Worm (Caenorhabditis elegans) whole organism, L4 larva: Measurements from ENCODE around the gene C47G2.3.

Source experiments
- D1046.2 ChIP-seq: fragments of 200-800 bp; sonication (Bioruptor generic); IDR thresholded peaks from 2 replicates; pipeline ENCODE4 v1.3.6; 2022; ENCODE audit warnings: missing genetic modification characterization, missing compliant biosample characterization
- F26F4.8 ChIP-seq: fragments of 200-800 bp; sonication (Bioruptor generic); conservative IDR thresholded peaks from 2 replicates; pipeline ENCODE4 v1.3.6; 2022; ENCODE audit warnings: missing genetic modification characterization, missing compliant biosample characterization
- F44E2.7 ChIP-seq: fragments of 200-800 bp; sonication (Bioruptor generic); IDR thresholded peaks from 2 replicates; pipeline ENCODE4 v2.1.2; 2022; ENCODE audit warnings: missing genetic modification characterization, missing compliant biosample characterization
- F49E8.2 ChIP-seq: sonication (generic microtip); optimal IDR thresholded peaks from 2 replicates; lab custom pipeline; 2016; ENCODE audit warnings: missing compliant biosample characterization, mild to moderate bottlenecking, missing genetic modification characterization, borderline replicate concordance
- R02D3.7 ChIP-seq: fragments of 150-350 bp; sonication (generic microtip); optimal IDR thresholded peaks from 3 replicates; lab custom pipeline; 2014; ENCODE audit warnings: missing biosample characterization, missing genetic modification characterization
- T20F7.1 ChIP-seq: fragments of 200-800 bp; sonication (Bioruptor generic); optimal IDR thresholded peaks from 2 replicates; lab custom pipeline; 2018; ENCODE audit warnings: mild to moderate bottlenecking, missing genetic modification characterization, missing compliant biosample characterization
- T26A8.4 ChIP-seq: fragments of 200-800 bp; sonication (Bioruptor generic); IDR thresholded peaks from 2 replicates; pipeline ENCODE4 v1.3.6; 2022; ENCODE audit warnings: missing genetic modification characterization, missing compliant biosample characterization
- Y5F2A.4 ChIP-seq: fragments of 200-800 bp; sonication (Bioruptor generic); optimal IDR thresholded peaks from 2 replicates; lab custom pipeline; 2018; ENCODE audit warnings: mild to moderate bottlenecking, missing genetic modification characterization, missing compliant biosample characterization
- Y75B8A.6 ChIP-seq: fragments of 200-800 bp; sonication (Bioruptor generic); IDR thresholded peaks from 2 replicates; pipeline ENCODE4 v1.3.6; 2022; ENCODE audit warnings: missing genetic modification reagents, missing genetic modification characterization, missing compliant biosample characterization
- ZK337.2 ChIP-seq: fragments of 200-800 bp; sonication (Bioruptor generic); IDR thresholded peaks from 2 replicates; pipeline ENCODE4 v1.3.6; 2022; ENCODE audit warnings: missing genetic modification reagents, missing genetic modification characterization, missing compliant biosample characterization
- ama-1 ChIP-seq: fragments of 150-350 bp; optimal IDR thresholded peaks from 2 replicates; lab custom pipeline; 2014; ENCODE audit warnings: inconsistent platforms, mixed read lengths
- ceh-28 ChIP-seq: fragments of 150-350 bp; optimal IDR thresholded peaks from 2 replicates; lab custom pipeline; 2014; ENCODE audit warnings: missing biosample characterization, missing genetic modification reagents, missing genetic modification characterization
- ceh-44 ChIP-seq: fragments of 200-800 bp; sonication (Bioruptor generic); IDR thresholded peaks from 2 replicates; pipeline ENCODE4 v1.3.6; 2022; ENCODE audit warnings: missing genetic modification reagents, missing genetic modification characterization, missing compliant biosample characterization
- cey-2 ChIP-seq: sonication (generic microtip); optimal IDR thresholded peaks from 3 replicates; lab custom pipeline; 2017; ENCODE audit warnings: missing genetic modification characterization, mild to moderate bottlenecking, missing compliant biosample characterization, antibody characterized with exemption, borderline replicate concordance; ENCODE audit not compliant: insufficient read depth
- daf-12 ChIP-seq: fragments of 150-350 bp; optimal IDR thresholded peaks from 2 replicates; lab custom pipeline; 2014; ENCODE audit warnings: missing biosample characterization, missing genetic modification reagents, missing genetic modification characterization
- daf-19 ChIP-seq: fragments of 200-800 bp; sonication (Bioruptor generic); conservative IDR thresholded peaks from 2 replicates; pipeline ENCODE4 v1.3.6; 2022; ENCODE audit warnings: missing genetic modification characterization, missing compliant biosample characterization
- duxl-1 ChIP-seq: sonication (generic microtip); optimal IDR thresholded peaks from 2 replicates; lab custom pipeline; 2016; ENCODE audit warnings: mild to moderate bottlenecking, missing genetic modification characterization, moderate library complexity, missing compliant biosample characterization; ENCODE audit not compliant: poor library complexity
- gei-8 ChIP-seq: fragments of 200-800 bp; sonication (Bioruptor generic); optimal IDR thresholded peaks from 2 replicates; lab custom pipeline; 2018; ENCODE audit warnings: mild to moderate bottlenecking, missing genetic modification characterization, missing compliant biosample characterization
- hmg-1.1 ChIP-seq: fragments of 200-800 bp; sonication (Bioruptor generic); IDR thresholded peaks from 2 replicates; pipeline ENCODE4 v1.3.6; 2022; ENCODE audit warnings: missing genetic modification reagents, missing genetic modification characterization, missing compliant biosample characterization
- lim-7 ChIP-seq: fragments of 200-800 bp; sonication (Bioruptor generic); IDR thresholded peaks from 2 replicates; pipeline ENCODE4 v1.3.6; 2022; ENCODE audit warnings: missing genetic modification characterization, missing compliant biosample characterization
- lin-13 ChIP-seq: fragments of 150-350 bp; optimal IDR thresholded peaks from 2 replicates; lab custom pipeline; 2014; ENCODE audit warnings: missing biosample characterization, missing genetic modification reagents, missing genetic modification characterization
- lin-15B ChIP-seq: fragments of 150-350 bp; sonication (generic microtip); optimal IDR thresholded peaks from 3 replicates; lab custom pipeline; 2014; ENCODE audit warnings: missing biosample characterization, missing genetic modification characterization
- lin-29 ChIP-seq: fragments of 200-800 bp; sonication (Bioruptor generic); IDR thresholded peaks from 2 replicates; pipeline ENCODE4 v1.3.6; 2022; ENCODE audit warnings: missing genetic modification reagents, missing genetic modification characterization, missing compliant biosample characterization
- lin-39 ChIP-seq: fragments of 150-350 bp; optimal IDR thresholded peaks from 2 replicates; lab custom pipeline; 2014; ENCODE audit warnings: missing biosample characterization, missing genetic modification reagents, missing genetic modification characterization
- lsy-2 ChIP-seq, 2 experiments: fragments of 150-350 bp in 1 of 2; sonication (generic microtip) in 1 of 2; optimal IDR thresholded peaks; 2 replicates each; lab custom pipeline; 2014 to 2017; ENCODE audit warnings: missing biosample characterization in 2 of 2, missing genetic modification characterization in 2 of 2
- madf-5 ChIP-seq, 2 experiments: fragments of 200-800 bp; sonication (Bioruptor generic); IDR thresholded peaks; 2 replicates each; pipeline ENCODE4 v1.3.6; 2022; ENCODE audit warnings: missing compliant biosample characterization in 2 of 2, missing genetic modification characterization in 2 of 2
- madf-9 ChIP-seq: fragments of 200-800 bp; sonication (Bioruptor generic); conservative IDR thresholded peaks from 2 replicates; pipeline ENCODE4 v1.3.6; 2022; ENCODE audit warnings: missing genetic modification reagents, missing genetic modification characterization, missing compliant biosample characterization
- mdt-29 ChIP-seq: fragments of 200-800 bp; sonication (Bioruptor generic); IDR thresholded peaks from 2 replicates; pipeline ENCODE4 v1.3.6; 2022; ENCODE audit warnings: missing genetic modification reagents, missing genetic modification characterization, missing compliant biosample characterization
- mep-1 ChIP-seq: fragments of 150-350 bp; sonication (generic microtip); optimal IDR thresholded peaks from 3 replicates; lab custom pipeline; 2014; ENCODE audit warnings: missing biosample characterization, missing genetic modification characterization
- mxl-3 ChIP-seq: fragments of 200-800 bp; sonication (Bioruptor generic); optimal IDR thresholded peaks from 2 replicates; lab custom pipeline; 2018; ENCODE audit warnings: mild to moderate bottlenecking, missing genetic modification characterization, missing compliant biosample characterization
- nhr-102 ChIP-seq: sonication (generic microtip); optimal IDR thresholded peaks from 2 replicates; lab custom pipeline; 2016; ENCODE audit warnings: mild to moderate bottlenecking, missing genetic modification characterization, moderate library complexity, missing compliant biosample characterization
- nhr-42 ChIP-seq: fragments of 200-800 bp; sonication (Bioruptor generic); IDR thresholded peaks from 2 replicates; pipeline ENCODE4 v1.3.6; 2022; ENCODE audit warnings: missing genetic modification characterization, missing compliant biosample characterization
- nhr-76 ChIP-seq: fragments of 150-350 bp; optimal IDR thresholded peaks from 2 replicates; lab custom pipeline; 2014; ENCODE audit warnings: missing biosample characterization, missing genetic modification characterization
- nhr-77 ChIP-seq: fragments of 150-350 bp; optimal IDR thresholded peaks from 2 replicates; lab custom pipeline; 2014; ENCODE audit warnings: missing biosample characterization, missing genetic modification characterization
- pha-4 ChIP-seq, 2 experiments: fragments of 150-350 bp in 1 of 2; fragments of 200-800 bp in 1 of 2; sonication (Bioruptor generic) in 1 of 2; IDR thresholded peaks in 1 of 2; optimal IDR thresholded peaks in 1 of 2; 2 replicates each; pipeline versions ENCODE4 v1.3.6 to Lab custom; 2014 to 2022; ENCODE audit warnings: missing genetic modification characterization in 2 of 2, missing genetic modification reagents in 2 of 2, missing biosample characterization in 1 of 2, missing compliant biosample characterization in 1 of 2
- php-3 ChIP-seq: fragments of 200-800 bp; sonication (Bioruptor generic); IDR thresholded peaks from 2 replicates; pipeline ENCODE4 v1.3.6; 2022; ENCODE audit warnings: missing genetic modification reagents, missing genetic modification characterization, missing compliant biosample characterization
- pqm-1 ChIP-seq: sonication (generic microtip); optimal IDR thresholded peaks from 2 replicates; lab custom pipeline; 2017; ENCODE audit warnings: missing biosample characterization, missing genetic modification characterization
- rbr-2 ChIP-seq: sonication (generic microtip); optimal IDR thresholded peaks from 2 replicates; lab custom pipeline; 2016; ENCODE audit warnings: missing genotype, missing genetic modification characterization, missing compliant biosample characterization
- saeg-2 ChIP-seq: fragments of 200-800 bp; sonication (Bioruptor generic); IDR thresholded peaks from 2 replicates; pipeline ENCODE4 v1.3.6; 2022; ENCODE audit warnings: missing genetic modification reagents, missing genetic modification characterization, missing compliant biosample characterization
- set-16 ChIP-seq: fragments of 200-800 bp; sonication (Bioruptor generic); IDR thresholded peaks from 2 replicates; pipeline ENCODE4 v1.3.6; 2022; ENCODE audit warnings: missing genetic modification reagents, missing genetic modification characterization, missing compliant biosample characterization
- snpc-1.2 ChIP-seq: fragments of 200-800 bp; sonication (Bioruptor generic); IDR thresholded peaks from 2 replicates; pipeline ENCODE4 v1.3.6; 2022; ENCODE audit warnings: missing genetic modification reagents, missing genetic modification characterization, missing compliant biosample characterization
- spr-3 ChIP-seq: fragments of 200-800 bp; sonication (Bioruptor generic); optimal IDR thresholded peaks from 2 replicates; lab custom pipeline; 2018; ENCODE audit warnings: mild to moderate bottlenecking, missing genetic modification characterization, missing compliant biosample characterization
- unc-130 ChIP-seq: sonication (generic microtip); optimal IDR thresholded peaks from 2 replicates; lab custom pipeline; 2016; ENCODE audit warnings: missing genetic modification reagents, missing genetic modification characterization, missing compliant biosample characterization
- unc-62 ChIP-seq, 3 experiments: fragments of 150-350 bp in 1 of 3; sonication (generic microtip); optimal IDR thresholded peaks in 2 of 3; peaks in 1 of 3; 1 replicate in 1 of 3; 2 replicates in 2 of 3; lab custom pipeline; 2014 to 2017; ENCODE audit warnings: missing biosample characterization in 3 of 3, missing genetic modification characterization in 3 of 3, missing genetic modification reagents in 3 of 3, missing genotype in 1 of 3
- zag-1 ChIP-seq: fragments of 150-350 bp; optimal IDR thresholded peaks from 2 replicates; lab custom pipeline; 2014; ENCODE audit warnings: missing biosample characterization, missing genetic modification characterization
- zfp-3 ChIP-seq: fragments of 200-800 bp; sonication (Bioruptor generic); conservative IDR thresholded peaks from 2 replicates; pipeline ENCODE4 v1.3.6; 2022; ENCODE audit warnings: missing genetic modification reagents, missing genetic modification characterization, missing compliant biosample characterization
- zip-11 ChIP-seq: fragments of 200-800 bp; sonication (Bioruptor generic); IDR thresholded peaks from 2 replicates; pipeline ENCODE4 v1.3.6; 2022; ENCODE audit warnings: missing genetic modification characterization, missing compliant biosample characterization
- zip-2 ChIP-seq: fragments of 150-350 bp; optimal IDR thresholded peaks from 2 replicates; lab custom pipeline; 2014; ENCODE audit warnings: missing biosample characterization, missing genetic modification characterization

C47G2.3 gene

DNA sequence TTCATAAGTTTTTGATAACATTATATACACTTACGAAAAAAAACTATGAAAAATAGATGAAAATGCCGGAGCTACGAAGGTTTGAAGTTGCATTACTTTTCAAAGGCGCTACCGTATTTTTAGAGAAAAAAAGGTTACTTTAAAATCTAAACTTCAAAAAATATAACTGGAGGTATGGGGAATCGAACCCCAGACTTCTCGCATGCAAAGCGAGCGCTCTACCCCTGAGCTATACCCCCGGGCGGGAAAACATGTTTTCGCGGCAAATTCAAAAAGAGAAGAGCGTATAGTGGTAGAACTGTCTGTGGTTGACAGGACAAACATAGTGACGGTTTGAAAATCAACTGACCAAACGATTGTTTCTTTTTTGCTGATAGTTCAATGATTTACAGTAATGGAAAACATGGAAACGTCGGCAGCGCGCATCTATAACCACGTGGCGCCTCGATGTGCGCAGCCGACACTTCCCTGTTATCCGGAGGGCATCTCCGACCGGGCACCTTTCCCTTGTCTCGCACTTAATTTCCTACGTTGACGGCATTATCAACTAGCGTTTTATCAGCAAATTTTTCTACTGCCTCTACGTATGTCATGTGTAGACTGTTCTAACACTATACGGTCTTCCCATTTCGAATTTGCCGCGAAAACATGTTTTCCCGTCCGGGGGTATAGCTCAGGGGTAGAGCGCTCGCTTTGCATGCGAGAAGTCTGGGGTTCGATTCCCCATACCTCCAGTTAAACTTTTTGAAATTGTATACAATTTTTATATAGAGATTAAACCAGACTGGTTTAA lies 44.1 kb upstream of the C47G2.3 start (continued):
- peak; percentile 39; the same call in 1 of the 2 replicates for TF ChIP-seq saeg-2 (GFP tag; lab: Robert Waterston, UW)
- TF ChIP-seq lim-7 (GFP tag; lab: Robert Waterston, UW) = peak; percentile 80
- 0 out of 2 replicates have a peak, but pooled peaks have one; percentile 17 for TF ChIP-seq D1046.2 (GFP tag; lab: Robert Waterston, UW)
- peak; percentile 77 for TF ChIP-seq mxl-3 (GFP tag; lab: Kevin White, UChicago)
- TF ChIP-seq nhr-77 (tag; lab: Kevin White, UChicago) = no peak
- no peak for TF ChIP-seq daf-12 (tag; lab: Kevin White, UChicago)
- TF ChIP-seq lin-13 (GFP tag; lab: Kevin White, UChicago) = no peak
- TF ChIP-seq F49E8.2 (tag; lab: Kevin White, UChicago) = no peak
- TF ChIP-seq set-16 (GFP tag; lab: Robert Waterston, UW) = 0 out of 2 replicates have a peak, but pooled peaks have one; percentile 15
- no peak for TF ChIP-seq lin-15B (tag; lab: Kevin White, UChicago)
- no peak for TF ChIP-seq madf-5 (GFP tag; IDR thresholded peaks at IDR 0.05; lab: Robert Waterston, UW)
- TF ChIP-seq cey-2 (tag; lab: Kevin White, UChicago) = no peak
- TF ChIP-seq lsy-2 (tag; optimal IDR thresholded peaks at IDR 0.05; lab: Kevin White, UChicago) = no peak
- TF ChIP-seq pha-4 (GFP tag; IDR thresholded peaks at IDR 0.05; lab: Robert Waterston, UW) = peak; percentile 65; the same call in 1 of the 2 replicates
- no peak for TF ChIP-seq pha-4 (tag; optimal IDR thresholded peaks at IDR 0.05; lab: Kevin White, UChicago)
- TF ChIP-seq zip-2 (tag; lab: Kevin White, UChicago) = no peak
- no peak for TF ChIP-seq gei-8 (GFP tag; lab: Kevin White, UChicago)
- TF ChIP-seq unc-62 (GFP tag; optimal IDR thresholded peaks at IDR 0.05 in 1 of 2; lab: Kevin White, UChicago) = peak in 1 of 2 experiments; percentile 90
- no peak for TF ChIP-seq unc-62 (tag; optimal IDR thresholded peaks at IDR 0.05; lab: Kevin White, UChicago)
- TF ChIP-seq zag-1 (tag; lab: Kevin White, UChicago) = no peak
- no peak for TF ChIP-seq spr-3 (GFP tag; lab: Kevin White, UChicago)
- TF ChIP-seq rbr-2 (tag; lab: Kevin White, UChicago) = peak; percentile 7
- TF ChIP-seq R02D3.7 (tag; lab: Kevin White, UChicago) = no peak
- TF ChIP-seq lin-39 (tag; lab: Kevin White, UChicago) = no peak
- no peak for TF ChIP-seq mep-1 (tag; lab: Kevin White, UChicago)
- TF ChIP-seq zip-11 (GFP tag; lab: Robert Waterston, UW) = no peak
- TF ChIP-seq T20F7.1 = no peak
- peak; percentile 31; the same call in 1 of the 2 replicates for TF ChIP-seq php-3 (GFP tag; lab: Robert Waterston, UW)
- TF ChIP-seq duxl-1 = no peak
- TF ChIP-seq F26F4.8 (GFP tag; lab: Robert Waterston, UW) = no peak
- TF ChIP-seq lin-29 (GFP tag; lab: Robert Waterston, UW) = no peak
- peak; percentile 8; the same call in 1 of the 2 replicates for TF ChIP-seq mdt-29 (GFP tag; lab: Robert Waterston, UW)
- no peak for TF ChIP-seq nhr-102 (tag; lab: Kevin White, UChicago)
- TF ChIP-seq T26A8.4 (GFP tag; lab: Robert Waterston, UW) = peak; percentile 45; the same call in 1 of the 2 replicates
- peak; percentile 62; the same call in 1 of the 2 replicates for TF ChIP-seq madf-9 (GFP tag; lab: Robert Waterston, UW)
- 0 out of 2 replicates have a peak, but pooled peaks have one; percentile 11 for TF ChIP-seq snpc-1.2 (GFP tag; lab: Robert Waterston, UW)
- TF ChIP-seq Y5F2A.4 = no peak
- TF ChIP-seq ZK337.2 = no peak
- peak; percentile 35; the same call in 1 of the 2 replicates for TF ChIP-seq daf-19 (GFP tag; lab: Robert Waterston, UW)
- no peak for TF ChIP-seq Y75B8A.6 (GFP tag; lab: Robert Waterston, UW)
- no peak for TF ChIP-seq zfp-3 (GFP tag; lab: Robert Waterston, UW)
- TF ChIP-seq hmg-1.1 = no peak
- TF ChIP-seq ceh-44 (GFP tag; lab: Robert Waterston, UW) = no peak
- no peak for TF ChIP-seq F44E2.7 (GFP tag; lab: Robert Waterston, UW)
- TF ChIP-seq ceh-28 (tag; lab: Kevin White, UChicago) = no peak
- no peak for TF ChIP-seq nhr-76 (tag; lab: Kevin White, UChicago)
- 0 out of 2 replicates have a peak, but pooled peaks have one; percentile 34 for TF ChIP-seq nhr-42 (GFP tag; lab: Robert Waterston, UW)
- TF ChIP-seq ama-1 = no peak
- TF ChIP-seq pqm-1 (tag; lab: Kevin White, UChicago) = no peak
- no peak for TF ChIP-seq unc-130 (GFP tag; lab: Kevin White, UChicago)
